Worm (Caenorhabditis elegans) whole organism, L1 larva: ENCODE results near the gene pud-1.1.

Source experiments
- aly-2 ChIP-seq: fragments of 150-350 bp; optimal IDR thresholded peaks from 2 replicates; lab custom pipeline; 2014; ENCODE audit warnings: missing biosample characterization, missing genetic modification characterization
- egl-27 ChIP-seq, 2 experiments: fragments of 150-350 bp in 1 of 2; sonication (generic microtip); optimal IDR thresholded peaks; 3 replicates each; lab custom pipeline; 2017 to 2018; ENCODE audit warnings: missing biosample characterization in 2 of 2, missing genetic modification characterization in 2 of 2, missing genetic modification reagents in 2 of 2
- fos-1 ChIP-seq: fragments of 150-350 bp; optimal IDR thresholded peaks from 2 replicates; lab custom pipeline; 2014; ENCODE audit warnings: missing biosample characterization, missing genetic modification characterization

- TF ChIP-seq egl-27 (tag; optimal IDR thresholded peaks at IDR 0.05; lab: Kevin White, UChicago), result no peak
- no peak for TF ChIP-seq fos-1 (tag; lab: Kevin White, UChicago)
- TF ChIP-seq aly-2 (tag; lab: Kevin White, UChicago), result no peak
These were observed 45.1 kb upstream of the pud-1.1 start, which contains the start of gene nhr-227 for ce11 chrV:2285107-2285506.
